Worm (Caenorhabditis elegans) whole organism, L3 larva: Measurements from ENCODE around the gene ZK418.2.

ENCODE experiments used
- R02D3.7 ChIP-seq: fragments of 150-350 bp; optimal IDR thresholded peaks from 2 replicates; lab custom pipeline; 2014; ENCODE audit warnings: missing biosample characterization, missing genetic modification characterization
- ama-1 ChIP-seq: fragments of 150-350 bp; optimal IDR thresholded peaks from 2 replicates; lab custom pipeline; 2018
- nhr-23 ChIP-seq: fragments of 150-350 bp; optimal IDR thresholded peaks from 2 replicates; lab custom pipeline; 2014; ENCODE audit warnings: missing biosample characterization, missing genetic modification reagents, missing genetic modification characterization
- nhr-67 ChIP-seq: fragments of 150-350 bp; optimal IDR thresholded peaks from 2 replicates; lab custom pipeline; 2014; ENCODE audit warnings: missing biosample characterization, missing genetic modification characterization
- snpc-4 ChIP-seq: fragments of 150-350 bp; optimal IDR thresholded peaks from 2 replicates; lab custom pipeline; 2014; ENCODE audit warnings: missing biosample characterization, missing genetic modification characterization
- unc-62 ChIP-seq: fragments of 150-350 bp; sonication (generic microtip); optimal IDR thresholded peaks from 4 replicates; lab custom pipeline; 2014; ENCODE audit warnings: missing biosample characterization, missing genetic modification reagents, missing genetic modification characterization
- zag-1 ChIP-seq: fragments of 150-350 bp; optimal IDR thresholded peaks from 2 replicates; lab custom pipeline; 2014; ENCODE audit warnings: missing biosample characterization, missing genetic modification characterization

DNA sequence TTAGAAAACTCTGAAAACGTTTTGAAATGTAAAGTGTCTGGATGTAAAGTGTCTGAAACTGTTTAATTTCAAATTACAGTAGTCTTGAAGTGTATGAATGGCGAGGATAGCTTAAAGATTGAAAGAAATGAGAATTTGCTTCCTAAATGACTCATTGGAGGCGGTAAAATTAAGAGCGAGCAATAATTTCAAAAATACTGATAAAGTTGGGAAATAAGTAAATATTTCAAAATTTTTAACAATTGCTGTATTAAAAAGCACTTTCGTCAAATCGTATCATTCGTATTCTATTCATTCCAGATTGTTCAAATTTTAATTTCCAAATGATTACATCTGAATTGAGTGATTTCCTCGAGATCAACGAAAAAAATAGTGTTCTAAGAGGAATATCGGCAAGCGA is 33.2 kb downstream of the ZK418.2 start, which contains the start of gene B0280.2:
- TF ChIP-seq unc-62 (GFP tag; lab: Kevin White, UChicago) (no peak), R02D3.7 (no peak), nhr-23 (tag; lab: Kevin White, UChicago) (no peak), snpc-4 (tag; lab: Kevin White, UChicago) (no peak), ama-1 (no peak), nhr-67 (no peak), zag-1 (tag; lab: Kevin White, UChicago) (no peak)
